Worm (Caenorhabditis elegans) whole organism, L4/young adult: ENCODE measurements around the gene clec-226.

Source experiments
- W03F9.2 ChIP-seq: fragments of 150-350 bp; optimal IDR thresholded peaks from 2 replicates; lab custom pipeline; 2014; ENCODE audit warnings: missing biosample characterization, missing genetic modification characterization
- dao-5 ChIP-seq: sonication (generic microtip); optimal IDR thresholded peaks from 2 replicates; lab custom pipeline; 2016; ENCODE audit warnings: missing genotype, missing genetic modification characterization, moderate library complexity, missing compliant biosample characterization
- him-1 ChIP-seq: sonication (generic microtip); optimal IDR thresholded peaks from 2 replicates; lab custom pipeline; 2016; ENCODE audit warnings: missing genotype, missing genetic modification reagents, missing genetic modification characterization, missing compliant biosample characterization

The clec-226 gene

DNA sequence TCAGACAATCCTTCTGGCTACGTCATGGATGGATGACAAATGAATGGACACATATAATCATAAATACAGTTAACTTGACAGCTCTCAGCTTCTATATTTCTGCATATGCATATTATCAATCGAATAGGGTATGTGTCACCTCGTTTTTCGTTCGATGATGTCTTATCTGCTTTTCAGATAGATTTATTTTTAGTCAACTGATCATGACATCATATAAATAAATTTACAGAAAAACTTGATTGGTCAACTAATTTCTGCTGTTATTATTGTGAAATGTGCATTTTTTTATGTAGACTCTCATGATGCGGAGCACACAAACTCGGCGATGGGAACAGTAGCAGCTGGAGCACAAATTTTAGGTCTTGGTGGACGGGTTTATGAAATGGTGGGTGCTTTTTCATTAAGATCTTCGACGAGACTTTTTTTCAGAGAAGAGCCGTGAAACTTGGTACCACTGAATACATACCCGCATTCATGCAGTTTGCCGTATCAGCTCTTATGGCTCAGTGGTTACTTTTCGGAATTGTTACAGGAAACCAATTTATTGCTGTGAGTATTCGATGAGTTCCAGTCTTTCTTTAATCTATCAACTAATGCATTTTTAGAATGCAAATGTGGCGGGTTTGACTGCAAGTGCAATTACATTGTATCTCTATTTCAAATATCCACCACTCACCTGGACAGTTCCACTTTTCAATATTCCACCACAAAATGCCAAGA lies 8.8 kb downstream of the clec-226 start:
- TF ChIP-seq him-1 (no peak), dao-5 (tag; lab: Kevin White, UChicago) (no peak), W03F9.2 (tag; lab: Kevin White, UChicago) (no peak)

DNA sequence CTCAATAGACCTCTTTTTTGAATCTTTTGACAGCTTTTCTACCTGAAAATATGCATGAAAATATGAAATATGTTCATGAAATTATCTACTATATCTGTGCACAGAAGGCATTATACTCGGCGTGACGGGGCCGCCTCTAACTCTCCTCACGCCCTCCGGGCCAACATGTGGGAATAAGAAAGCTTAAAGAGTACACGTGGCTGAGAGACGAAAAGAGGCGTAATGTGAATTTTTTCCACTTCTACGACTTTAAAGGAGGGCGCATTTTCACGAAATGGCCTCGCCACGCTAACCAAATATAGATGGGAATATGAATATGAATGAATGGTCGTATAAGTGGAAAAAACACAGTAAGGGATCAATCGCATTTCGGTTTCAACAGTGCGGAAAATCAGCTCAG lies 10.9 kb downstream of the clec-226 start:
- no peak for TF ChIP-seq dao-5 (tag; lab: Kevin White, UChicago)

DNA sequence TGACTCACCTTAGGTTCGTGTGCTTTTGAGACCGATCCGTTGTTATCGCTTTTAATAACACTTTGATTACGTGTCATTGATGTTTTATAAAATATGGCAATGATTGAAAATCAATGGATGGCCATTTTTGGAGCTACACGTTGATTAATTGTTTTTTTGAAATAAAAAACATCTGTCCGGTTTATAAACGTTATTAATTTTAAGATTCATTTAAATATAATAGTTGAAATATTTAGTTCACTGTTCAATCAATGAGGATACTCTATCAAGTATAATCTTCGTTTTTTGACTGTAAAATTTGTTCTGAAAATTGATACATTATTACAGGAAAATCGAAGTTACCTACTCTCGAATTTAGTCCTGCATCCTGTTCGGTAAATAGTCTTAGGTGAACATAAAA lies 11.5 kb downstream of the clec-226 start, which contains the start of gene R10D12.10:
R10D12.10 (minus strand) TSS at position 101 of the 400 bp plus-strand sequence.
- TF ChIP-seq him-1, result no peak
- TF ChIP-seq dao-5 (tag; lab: Kevin White, UChicago), result no peak
- no peak for TF ChIP-seq W03F9.2 (tag; lab: Kevin White, UChicago)

DNA sequence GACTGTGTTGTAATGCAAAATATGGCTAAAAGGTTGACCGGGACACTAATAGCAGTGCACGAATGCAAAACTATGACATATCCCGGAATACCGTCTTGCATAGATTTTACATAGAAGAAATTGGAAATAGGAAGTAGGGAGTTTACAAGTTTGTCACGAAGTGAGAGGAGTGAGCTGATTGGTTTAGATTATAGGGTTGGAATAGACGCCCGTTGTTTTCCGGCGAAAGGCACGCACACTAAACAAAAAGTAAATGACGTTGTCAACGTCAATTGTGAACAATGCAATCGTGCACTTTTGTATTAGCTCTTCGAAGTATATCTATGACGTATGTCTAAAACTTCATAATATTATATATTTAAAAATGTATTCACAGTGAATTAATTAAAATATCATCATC lies 14.1 kb downstream of the clec-226 start, which contains the start of gene srh-24:
srh-24 (minus strand) TSS at position 101 of the 400 bp plus-strand sequence.
- TF ChIP-seq W03F9.2 (tag; lab: Kevin White, UChicago) (no peak), him-1 (no peak)

DNA sequence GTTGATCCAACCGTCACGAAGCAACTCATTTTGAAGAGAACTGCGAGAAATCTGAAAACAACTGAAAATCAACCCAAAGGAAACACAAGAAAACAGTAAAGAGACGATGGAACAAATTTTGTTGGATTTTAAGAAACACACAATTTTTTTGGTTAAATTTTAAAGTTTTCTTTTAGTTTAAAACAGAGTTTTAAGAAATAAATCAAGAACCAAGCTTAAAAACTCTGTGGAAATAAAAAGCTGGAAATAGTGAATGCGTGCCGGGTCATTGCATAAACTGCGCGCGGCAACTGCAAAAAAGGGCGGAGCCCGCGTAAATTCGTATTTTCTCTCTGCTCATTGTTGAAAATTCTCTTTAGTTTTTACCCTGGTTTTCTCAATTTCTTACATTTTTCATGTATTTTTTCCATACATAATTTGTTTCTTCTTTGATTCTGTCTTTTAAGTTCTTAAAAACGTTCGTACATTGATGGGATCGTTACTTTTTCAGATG lies 15.2 kb downstream of the clec-226 start, which contains the start of the genes algn-13 and R10D12.13:
algn-13 (minus strand) TSS at position 51 of the 493 bp plus-strand sequence.
R10D12.13 (plus strand) TSS at position 491 of the 493 bp plus-strand sequence.
- TF ChIP-seq him-1 (no peak), W03F9.2 (tag; lab: Kevin White, UChicago) (peak; percentile 78)

DNA sequence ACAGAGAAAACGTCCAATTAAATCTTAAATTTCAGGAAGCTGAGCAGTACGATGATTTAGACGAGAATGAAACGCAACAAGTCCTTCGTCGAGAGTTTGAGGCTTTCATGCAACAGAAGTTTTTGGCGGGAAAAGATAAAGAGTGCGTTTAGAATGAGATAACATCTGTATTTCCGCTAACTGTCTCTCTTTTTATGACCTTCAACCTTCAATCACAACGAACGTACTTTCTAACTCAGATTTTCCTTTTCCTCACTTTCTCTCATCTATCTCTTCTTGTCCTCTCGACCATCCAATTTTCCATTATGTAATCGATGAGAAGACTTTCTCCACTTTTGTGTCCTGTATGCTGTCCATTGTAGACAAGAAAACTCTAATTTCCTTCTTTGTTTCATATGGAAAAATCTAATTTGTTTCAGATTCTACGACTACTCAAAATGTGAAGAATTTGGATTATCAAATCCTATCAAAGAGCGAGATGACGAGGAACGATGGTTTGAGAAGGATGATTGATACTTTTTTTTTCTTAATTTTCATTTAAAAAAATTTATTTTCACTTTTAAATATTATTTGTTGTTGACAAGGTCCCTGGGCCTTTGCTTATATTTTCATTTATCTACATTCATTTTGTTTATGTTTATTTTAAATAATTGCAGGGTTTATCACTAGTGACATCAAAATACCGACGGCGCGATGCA lies 16.7 kb downstream of the clec-226 start, which contains the start of gene sao-1:
sao-1 (plus strand) TSS at position 648 of the 698 bp plus-strand sequence.
- TF ChIP-seq W03F9.2 (tag; lab: Kevin White, UChicago) (no peak), dao-5 (tag; lab: Kevin White, UChicago) (no peak), him-1 (no peak)

DNA sequence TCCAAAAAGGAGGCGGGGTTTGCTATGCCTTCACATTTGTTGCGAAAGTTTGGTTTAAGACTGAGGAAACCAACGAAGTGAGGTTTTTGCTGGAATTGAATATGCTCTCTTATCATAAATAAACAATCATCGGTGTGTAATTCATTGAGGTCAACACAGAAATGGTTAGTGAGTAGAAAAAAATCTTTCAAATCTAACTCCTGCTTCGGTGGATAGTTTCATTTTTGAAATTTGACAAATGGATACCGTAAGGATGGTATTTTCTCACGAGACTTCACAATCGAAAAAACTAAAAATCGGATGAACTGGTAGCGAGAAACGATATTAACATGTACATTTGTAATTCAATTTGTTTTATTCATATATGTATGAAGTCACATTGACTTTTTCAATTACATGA lies 34.0 kb downstream of the clec-226 start, which contains the start of gene eol-1:
eol-1 (minus strand) TSS at position 101 of the 400 bp plus-strand sequence.
- TF ChIP-seq dao-5 (tag; lab: Kevin White, UChicago) (no peak), W03F9.2 (tag; lab: Kevin White, UChicago) (no peak), him-1 (no peak)

DNA sequence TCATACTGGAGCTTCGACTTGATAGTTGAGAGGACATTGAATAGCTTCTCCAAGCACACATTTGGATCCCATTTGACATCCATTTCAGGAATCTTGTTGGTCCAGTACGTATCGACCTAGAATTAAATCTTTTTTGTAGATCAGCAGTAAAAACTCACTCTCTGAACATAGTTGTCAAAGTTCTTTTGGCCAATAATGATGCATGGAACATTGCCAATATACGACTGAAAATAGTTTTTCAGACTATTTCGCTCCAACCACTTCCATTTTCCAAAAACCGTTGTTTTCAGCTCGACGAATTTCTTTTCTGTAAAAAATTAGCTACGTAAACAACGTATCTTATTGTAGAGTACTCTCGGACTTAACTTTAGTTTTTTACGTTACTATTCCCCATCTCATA lies 34.9 kb downstream of the clec-226 start:
- TF ChIP-seq him-1, result no peak
- no peak for TF ChIP-seq W03F9.2 (tag; lab: Kevin White, UChicago)
- no peak for TF ChIP-seq dao-5 (tag; lab: Kevin White, UChicago)

DNA sequence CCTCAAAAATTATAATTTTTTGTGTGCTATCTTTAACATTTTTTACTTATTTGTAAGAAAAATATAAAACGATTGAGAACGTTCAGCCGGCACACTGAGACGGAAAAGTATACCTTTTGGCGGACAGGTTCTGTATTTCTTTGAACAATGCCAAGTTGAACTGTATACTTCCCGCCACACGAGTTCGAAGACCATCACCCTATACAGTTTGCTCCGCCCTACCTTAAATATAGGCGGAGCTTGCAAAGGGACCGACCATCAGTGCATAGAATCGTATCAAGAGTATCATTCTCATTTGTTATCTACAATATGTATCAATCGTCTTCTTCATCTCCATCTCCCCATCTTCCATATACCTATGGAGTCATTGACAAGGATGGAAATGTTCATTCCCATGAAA lies 38.1 kb downstream of the clec-226 start, which contains the start of gene end-1:
end-1 (plus strand) TSS at position 301 of the 400 bp plus-strand sequence.
- TF ChIP-seq dao-5 (tag; lab: Kevin White, UChicago) (no peak), him-1 (no peak), W03F9.2 (tag; lab: Kevin White, UChicago) (no peak)

DNA sequence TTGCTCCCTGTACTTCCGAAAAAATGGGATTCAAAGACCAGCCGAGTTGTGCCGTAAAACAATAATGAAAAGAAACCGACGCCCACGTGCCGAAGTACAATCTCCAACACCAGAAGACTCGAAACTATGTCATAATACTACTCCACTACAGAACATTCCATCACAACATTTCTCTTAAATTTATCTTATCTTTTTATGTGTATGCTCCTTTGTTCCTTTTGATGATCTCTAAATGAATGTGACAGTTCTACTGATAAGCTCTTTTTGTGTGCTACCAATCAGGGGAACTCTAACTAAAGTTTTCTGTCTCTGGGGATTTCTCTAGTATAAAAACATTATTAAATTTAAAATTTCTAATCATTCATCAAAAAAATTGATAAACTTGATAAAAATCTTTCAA lies 40.1 kb downstream of the clec-226 start:
- TF ChIP-seq W03F9.2 (tag; lab: Kevin White, UChicago) (no peak), him-1 (no peak), dao-5 (tag; lab: Kevin White, UChicago) (no peak)

DNA sequence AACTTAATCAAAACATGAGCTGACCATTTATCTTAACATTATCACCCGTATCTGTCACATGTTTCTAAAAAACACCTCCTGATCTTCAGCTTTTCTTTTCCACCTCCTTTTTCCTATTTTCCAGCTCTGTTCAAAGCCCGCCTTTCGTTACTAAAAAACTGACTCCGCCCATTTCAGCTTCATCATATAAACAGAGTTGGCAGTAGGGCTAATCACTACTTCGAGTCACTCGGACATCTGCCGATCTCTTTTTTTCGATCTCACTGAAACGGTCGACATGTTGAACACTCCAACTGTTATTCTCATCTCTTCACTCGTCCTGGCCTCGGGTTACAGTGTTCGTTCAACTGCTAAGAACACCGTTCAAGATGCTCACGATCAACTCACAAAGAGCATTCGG lies 45.7 kb downstream of the clec-226 start, which contains the start of gene droe-4:
droe-4 (plus strand) TSS at position 172 of the 400 bp plus-strand sequence.
- TF ChIP-seq W03F9.2 (tag; lab: Kevin White, UChicago) (no peak), him-1 (no peak), dao-5 (tag; lab: Kevin White, UChicago) (no peak)

DNA sequence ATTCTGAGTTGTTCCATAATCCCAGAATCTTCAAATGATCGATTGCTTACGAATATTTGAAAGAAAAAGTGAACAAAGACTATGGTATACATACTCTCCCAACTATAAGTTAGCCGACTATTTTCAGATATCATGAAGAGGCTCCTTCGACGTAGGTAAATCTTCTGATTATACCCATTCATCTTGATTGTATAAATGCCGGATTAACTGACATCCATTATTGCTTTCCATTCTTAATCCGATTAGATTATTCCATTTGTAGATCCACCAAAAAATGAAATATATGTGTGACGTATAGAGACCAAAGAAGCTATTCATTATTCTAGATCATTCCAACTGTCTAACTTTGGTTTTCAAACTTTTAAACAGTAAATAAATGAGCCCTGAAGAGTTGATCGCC lies 46.7 kb downstream of the clec-226 start:
- TF ChIP-seq W03F9.2 (tag; lab: Kevin White, UChicago), result no peak
- TF ChIP-seq him-1, result no peak
- TF ChIP-seq dao-5 (tag; lab: Kevin White, UChicago), result no peak
